Fruit fly (Drosophila melanogaster): ENCODE measurements around the gene Adgf-A.

The Adgf-A gene

dm6 chr3L:17791467-17791494, 27.3 kb upstream of the Adgf-A start, which contains the start of gene CG42815:
Gene CG42815, minus strand, starts transcription at chr3L:17791486.
- TF ChIP-seq fd3F (GFP tag; optimal IDR thresholded peaks at IDR 0.05) (no peak), CG12942 (GFP tag; optimal IDR thresholded peaks at IDR 0.05) (no peak), Neu2 (GFP tag; optimal IDR thresholded peaks at IDR 0.05; ENCODE audit: borderline replicate concordance) (no peak), Asciz (GFP tag; optimal IDR thresholded peaks at IDR 0.05) (no peak)

dm6 chr3L:17791067-17791466, 27.1 kb upstream of the Adgf-A start:
- TF ChIP-seq zen2 (GFP tag; IDR thresholded peaks at IDR 0.05; ENCODE audit: partially characterized antibody) (0 out of 3 replicates have a peak, but pooled peaks have one; percentile 20), CG15514 (GFP tag; optimal IDR thresholded peaks at IDR 0.05) (peak; percentile 97), ewg (GFP tag; optimal IDR thresholded peaks at IDR 0.05) (peak; percentile 71), CG4360 (GFP tag; IDR thresholded peaks at IDR 0.05) (0 out of 2 replicates have a peak, but pooled peaks have one; percentile 9), slbo (GFP tag; IDR thresholded peaks at IDR 0.05) (no peak), Elba2 (GFP tag; optimal IDR thresholded peaks at IDR 0.05) (no peak), CG13123 (GFP tag; optimal IDR thresholded peaks at IDR 0.05) (no peak), kah (GFP tag; optimal IDR thresholded peaks at IDR 0.05) (peak; percentile 33), CG2199 (GFP tag; IDR thresholded peaks at IDR 0.05) (peak; percentile 81; the same call in 2 of the 3 replicates), stwl (tag; optimal IDR thresholded peaks at IDR 0.05) (peak; percentile 55), scrt (GFP tag; optimal IDR thresholded peaks at IDR 0.05) (peak; percentile 83), CG1792 (GFP tag; optimal IDR thresholded peaks at IDR 0.05) (no peak)

dm6 chr3L:17759072-17759747, 4.7 kb downstream of the Adgf-A start, which contains the start of gene CG32181:
Gene CG32181, plus strand, starts transcription at chr3L:17759697.
- TF ChIP-seq CG9797 (GFP tag; optimal IDR thresholded peaks at IDR 0.05) (no peak), CG17912 (GFP tag; optimal IDR thresholded peaks at IDR 0.05) (no peak), ap (GFP tag; IDR thresholded peaks at IDR 0.05) (no peak), CG13775 (GFP tag; optimal IDR thresholded peaks at IDR 0.05) (peak; percentile 91), CG3065 (GFP tag; optimal IDR thresholded peaks at IDR 0.05) (peak; percentile 53), sens (GFP tag) (peak; percentile 19), vnd (GFP tag; IDR thresholded peaks at IDR 0.05; ENCODE audit: partially characterized antibody) (no peak), CG3838 (GFP tag; optimal IDR thresholded peaks at IDR 0.05) (no peak), Dad (GFP tag; optimal IDR thresholded peaks at IDR 0.05) (no peak), Eip74EF (GFP tag; optimal IDR thresholded peaks at IDR 0.05) (no peak), Hr78 (GFP tag; optimal IDR thresholded peaks at IDR 0.05) (no peak), Ets65A (GFP tag) (peak; percentile 73), Dbx (GFP tag; IDR thresholded peaks at IDR 0.05) (no peak), pnt (GFP tag; optimal IDR thresholded peaks at IDR 0.05) (no peak)

- TF ChIP-seq salm (tag; optimal IDR thresholded peaks at IDR 0.05) (no peak), lov (optimal IDR thresholded peaks at IDR 0.05) (no peak), lov (GFP tag; IDR thresholded peaks at IDR 0.05) (0 out of 3 replicates have a peak, but pooled peaks have one; percentile 2), CG6791 (GFP tag; IDR thresholded peaks at IDR 0.05; ENCODE audit: partially characterized antibody) (0 out of 3 replicates have a peak, but pooled peaks have one; percentile 3), grau (tag; optimal IDR thresholded peaks at IDR 0.05) (no peak), bigmax (GFP tag; optimal IDR thresholded peaks at IDR 0.05) (no peak)
Measured at dm6 chr3L:17758084-17758211, 6.0 kb downstream of the Adgf-A start, which contains the start of gene CG32182. Gene CG32182, plus strand, starts transcription at chr3L:17758112.

Measured in whole organism, embryonic.